Worm (Caenorhabditis elegans) whole organism, midembryonic: ENCODE data around the gene mocs-1.

Experiments used
- T22C8.4 ChIP-seq: fragments of 200-800 bp; sonication (Bioruptor generic); IDR thresholded peaks from 2 replicates; pipeline ENCODE4 v1.3.6; 2022; ENCODE audit warnings: missing genetic modification characterization, missing compliant biosample characterization
- cog-1 ChIP-seq: sonication (generic microtip); optimal IDR thresholded peaks from 2 replicates; lab custom pipeline; 2016; ENCODE audit warnings: missing genetic modification characterization, missing compliant biosample characterization
- flt-1 ChIP-seq: fragments of 200-800 bp; sonication (Bioruptor generic); IDR thresholded peaks from 2 replicates; pipeline ENCODE4 v1.3.6; 2022; ENCODE audit warnings: missing genetic modification characterization, missing compliant biosample characterization
- klf-2 ChIP-seq: fragments of 200-800 bp; sonication (Bioruptor generic); conservative IDR thresholded peaks from 2 replicates; pipeline ENCODE4 v1.3.6; 2022; ENCODE audit warnings: missing genetic modification reagents, missing genetic modification characterization, missing compliant biosample characterization
- med-1 ChIP-seq: sonication (generic microtip); optimal IDR thresholded peaks from 2 replicates; lab custom pipeline; 2017; ENCODE audit warnings: missing genetic modification characterization, mild to moderate bottlenecking, missing compliant biosample characterization, antibody characterized with exemption, missing genetic modification reagents; ENCODE audit not compliant: insufficient read depth
- ref-1 ChIP-seq: fragments of 200-800 bp; sonication (Bioruptor generic); conservative IDR thresholded peaks from 2 replicates; pipeline ENCODE4 v1.3.6; 2022; ENCODE audit warnings: missing genetic modification reagents, missing genetic modification characterization, missing compliant biosample characterization
- tab-1 ChIP-seq: fragments of 200-800 bp; sonication (Bioruptor generic); IDR thresholded peaks from 2 replicates; pipeline ENCODE4 v1.3.6; 2022; ENCODE audit warnings: missing genetic modification characterization, missing compliant biosample characterization
- ztf-23 ChIP-seq: fragments of 200-800 bp; sonication (Bioruptor generic); IDR thresholded peaks from 2 replicates; pipeline ENCODE4 v1.3.6; 2022; ENCODE audit warnings: missing genetic modification reagents, missing genetic modification characterization, missing compliant biosample characterization
- ztf-29 ChIP-seq: fragments of 200-800 bp; sonication (Bioruptor generic); IDR thresholded peaks from 2 replicates; pipeline ENCODE4 v1.3.6; 2022; ENCODE audit warnings: missing genetic modification reagents, missing genetic modification characterization, missing compliant biosample characterization

Gene mocs-1

ce11 chrX:15446292-15446794, 5.7 kb upstream of the mocs-1 start, which contains the start of gene R03A10.5:
Gene R03A10.5, plus strand, starts transcription at chrX:15446722.
- TF ChIP-seq T22C8.4, result no peak
- TF ChIP-seq ref-1 (GFP tag; lab: Robert Waterston, UW), result no peak
- no peak for TF ChIP-seq cog-1 (tag; lab: Kevin White, UChicago)
- TF ChIP-seq klf-2 (GFP tag; lab: Robert Waterston, UW), result no peak
- no peak for TF ChIP-seq ztf-23 (GFP tag; lab: Robert Waterston, UW)
- no peak for TF ChIP-seq ztf-29
- TF ChIP-seq med-1, result no peak
- no peak for TF ChIP-seq tab-1
- TF ChIP-seq flt-1 (GFP tag; lab: Robert Waterston, UW), result no peak

- no peak for TF ChIP-seq klf-2 (GFP tag; lab: Robert Waterston, UW)
- no peak for TF ChIP-seq flt-1 (GFP tag; lab: Robert Waterston, UW)
- no peak for TF ChIP-seq ztf-29
- TF ChIP-seq tab-1, result no peak
- TF ChIP-seq med-1, result no peak
- no peak for TF ChIP-seq cog-1 (tag; lab: Kevin White, UChicago)
- no peak for TF ChIP-seq ztf-23 (GFP tag; lab: Robert Waterston, UW)
- TF ChIP-seq ref-1 (GFP tag; lab: Robert Waterston, UW), result no peak
- TF ChIP-seq T22C8.4, result no peak
Observed at ce11 chrX:15441686-15442067, 1.1 kb upstream of the mocs-1 start, which contains the start of gene nkat-3. Gene nkat-3, plus strand, starts transcription at chrX:15441731.

- TF ChIP-seq flt-1 (GFP tag; lab: Robert Waterston, UW) (no peak), ref-1 (GFP tag; lab: Robert Waterston, UW) (no peak), cog-1 (tag; lab: Kevin White, UChicago) (no peak), ztf-23 (GFP tag; lab: Robert Waterston, UW) (no peak), T22C8.4 (no peak), tab-1 (no peak), klf-2 (GFP tag; lab: Robert Waterston, UW) (no peak), ztf-29 (no peak)
Observed at ce11 chrX:15438768-15439167, 1.8 kb downstream of the mocs-1 start.

ce11 chrX:15434922-15435321, 5.7 kb downstream of the mocs-1 start:
- TF ChIP-seq cog-1 (tag; lab: Kevin White, UChicago) (no peak), T22C8.4 (no peak), ztf-23 (GFP tag; lab: Robert Waterston, UW) (no peak), tab-1 (no peak), ztf-29 (no peak), med-1 (no peak), ref-1 (GFP tag; lab: Robert Waterston, UW) (no peak), klf-2 (GFP tag; lab: Robert Waterston, UW) (no peak), flt-1 (GFP tag; lab: Robert Waterston, UW) (no peak)

ce11 chrX:15433487-15433886, 7.1 kb downstream of the mocs-1 start, which contains the start of gene flp-32:
Gene flp-32, plus strand, starts transcription at chrX:15433787.
- TF ChIP-seq tab-1, result no peak
- TF ChIP-seq med-1, result no peak
- no peak for TF ChIP-seq klf-2 (GFP tag; lab: Robert Waterston, UW)
- no peak for TF ChIP-seq ref-1 (GFP tag; lab: Robert Waterston, UW)
- no peak for TF ChIP-seq ztf-23 (GFP tag; lab: Robert Waterston, UW)
- TF ChIP-seq ztf-29, result no peak
- no peak for TF ChIP-seq T22C8.4
- TF ChIP-seq flt-1 (GFP tag; lab: Robert Waterston, UW), result no peak
- TF ChIP-seq cog-1 (tag; lab: Kevin White, UChicago), result no peak

ce11 chrX:15430983-15431382, 9.6 kb downstream of the mocs-1 start, which contains the start of gene blos-8:
Gene blos-8, minus strand, starts transcription at chrX:15431198.
- no peak for TF ChIP-seq med-1
- TF ChIP-seq T22C8.4, result peak; percentile 64; the same call in 1 of the 2 replicates

ce11 chrX:15427931-15428330, 12.7 kb downstream of the mocs-1 start, which contains the start of gene nas-13:
Gene nas-13, minus strand, starts transcription at chrX:15428253.
- no peak for TF ChIP-seq flt-1 (GFP tag; lab: Robert Waterston, UW)
- TF ChIP-seq tab-1, result no peak
- TF ChIP-seq ref-1 (GFP tag; lab: Robert Waterston, UW), result no peak
- no peak for TF ChIP-seq klf-2 (GFP tag; lab: Robert Waterston, UW)
- no peak for TF ChIP-seq ztf-29
- no peak for TF ChIP-seq ztf-23 (GFP tag; lab: Robert Waterston, UW)
- no peak for TF ChIP-seq cog-1 (tag; lab: Kevin White, UChicago)
- no peak for TF ChIP-seq T22C8.4
- TF ChIP-seq med-1, result no peak

ce11 chrX:15423708-15424423, 16.7 kb downstream of the mocs-1 start:
- TF ChIP-seq ztf-23 (GFP tag; lab: Robert Waterston, UW) (no peak), T22C8.4 (no peak), tab-1 (no peak)

ce11 chrX:15420671-15421070, 19.9 kb downstream of the mocs-1 start, which contains the start of gene F39D8.3:
Gene F39D8.3, plus strand, starts transcription at chrX:15420971.
- no peak for TF ChIP-seq ztf-29
- TF ChIP-seq med-1, result no peak
- no peak for TF ChIP-seq flt-1 (GFP tag; lab: Robert Waterston, UW)
- no peak for TF ChIP-seq klf-2 (GFP tag; lab: Robert Waterston, UW)
- no peak for TF ChIP-seq cog-1 (tag; lab: Kevin White, UChicago)
- no peak for TF ChIP-seq T22C8.4
- no peak for TF ChIP-seq ztf-23 (GFP tag; lab: Robert Waterston, UW)
- no peak for TF ChIP-seq ref-1 (GFP tag; lab: Robert Waterston, UW)
- TF ChIP-seq tab-1, result no peak

- TF ChIP-seq ztf-23 (GFP tag; lab: Robert Waterston, UW) (no peak), ztf-29 (no peak), klf-2 (GFP tag; lab: Robert Waterston, UW) (no peak), med-1 (no peak), T22C8.4 (no peak), flt-1 (GFP tag; lab: Robert Waterston, UW) (no peak), ref-1 (GFP tag; lab: Robert Waterston, UW) (no peak), tab-1 (no peak), cog-1 (tag; lab: Kevin White, UChicago) (no peak)
Observed at ce11 chrX:15415226-15415625, 25.4 kb downstream of the mocs-1 start, which contains the start of gene pqn-36. Gene pqn-36, minus strand, starts transcription at chrX:15415493.
